Worm (Caenorhabditis elegans) whole organism, young adult: ENCODE measurements around the gene pah-1.
A peak's percentile ranks its signal among the peaks of the same experiment; 100 is the strongest.

Experiments used
- B0336.3 ChIP-seq: fragments of 200-800 bp; sonication (Bioruptor generic); IDR thresholded peaks from 2 replicates; pipeline ENCODE4 v1.3.6; 2022; ENCODE audit warnings: missing genetic modification characterization, missing compliant biosample characterization
- C06A6.2 ChIP-seq: fragments of 200-800 bp; sonication (Bioruptor generic); conservative IDR thresholded peaks from 2 replicates; pipeline ENCODE4 v1.3.6; 2022; ENCODE audit warnings: missing genetic modification characterization, missing compliant biosample characterization
- C17E4.6 ChIP-seq: fragments of 200-800 bp; sonication (Bioruptor generic); IDR thresholded peaks from 2 replicates; pipeline ENCODE4 v1.3.6; 2022; ENCODE audit warnings: missing genetic modification reagents, missing genetic modification characterization, missing compliant biosample characterization
- D2030.7 ChIP-seq: fragments of 200-800 bp; sonication (Bioruptor generic); IDR thresholded peaks from 2 replicates; pipeline ENCODE4 v1.3.6; 2022; ENCODE audit warnings: missing genetic modification reagents, missing genetic modification characterization, missing compliant biosample characterization
- F22D6.2 ChIP-seq: sonication (generic microtip); optimal IDR thresholded peaks from 2 replicates; lab custom pipeline; 2016; ENCODE audit warnings: mild to moderate bottlenecking, missing genetic modification characterization, missing compliant biosample characterization
- F49E8.2 ChIP-seq: sonication (generic microtip); optimal IDR thresholded peaks from 3 replicates; lab custom pipeline; 2017; ENCODE audit warnings: missing genetic modification characterization, mild to moderate bottlenecking, missing compliant biosample characterization, antibody characterized with exemption, moderate library complexity; ENCODE audit not compliant: insufficient read depth
- F52B5.7 ChIP-seq: sonication (generic microtip); optimal IDR thresholded peaks from 2 replicates; lab custom pipeline; 2016; ENCODE audit warnings: mild to moderate bottlenecking, missing genetic modification characterization, missing compliant biosample characterization
- F55B11.4 ChIP-seq: sonication (generic microtip); optimal IDR thresholded peaks from 2 replicates; lab custom pipeline; 2016; ENCODE audit warnings: missing compliant biosample characterization, missing genetic modification characterization, borderline replicate concordance; ENCODE audit not compliant: insufficient read depth
- K11D2.4 ChIP-seq: fragments of 200-800 bp; sonication (Bioruptor generic); IDR thresholded peaks from 2 replicates; pipeline ENCODE4 v1.3.6; 2022; ENCODE audit warnings: missing genetic modification reagents, missing genetic modification characterization, missing compliant biosample characterization
- K12H6.12 ChIP-seq: fragments of 200-800 bp; sonication (Bioruptor generic); optimal IDR thresholded peaks from 2 replicates; lab custom pipeline; 2018; ENCODE audit warnings: mild to moderate bottlenecking, missing genetic modification characterization, missing compliant biosample characterization
- T26A5.8 ChIP-seq: sonication (generic microtip); optimal IDR thresholded peaks from 2 replicates; lab custom pipeline; 2016; ENCODE audit warnings: missing genetic modification characterization, missing compliant biosample characterization
- Y79H2A.3 ChIP-seq: fragments of 200-800 bp; sonication (Bioruptor generic); conservative IDR thresholded peaks from 2 replicates; pipeline ENCODE4 v1.3.6; 2022; ENCODE audit warnings: missing genetic modification reagents, missing genetic modification characterization, missing compliant biosample characterization
- aptf-2 ChIP-seq: fragments of 200-800 bp; sonication (Bioruptor generic); conservative IDR thresholded peaks from 2 replicates; pipeline ENCODE4 v1.3.6; 2022; ENCODE audit warnings: missing genetic modification reagents, missing genetic modification characterization, missing compliant biosample characterization
- atf-7 ChIP-seq: sonication (generic microtip); optimal IDR thresholded peaks from 2 replicates; lab custom pipeline; 2017; ENCODE audit warnings: mild to moderate bottlenecking, missing genetic modification characterization, missing compliant biosample characterization
- athp-1 ChIP-seq: sonication (generic microtip); optimal IDR thresholded peaks from 2 replicates; lab custom pipeline; 2017; ENCODE audit warnings: mild to moderate bottlenecking, missing genetic modification characterization, missing compliant biosample characterization
- ceh-100 ChIP-seq: fragments of 200-800 bp; sonication (Bioruptor generic); IDR thresholded peaks from 2 replicates; pipeline ENCODE4 v1.3.6; 2022; ENCODE audit warnings: missing genetic modification reagents, missing genetic modification characterization, missing compliant biosample characterization
- ceh-40 ChIP-seq: fragments of 200-800 bp; sonication (Bioruptor generic); IDR thresholded peaks from 2 replicates; pipeline ENCODE4 v1.3.6; 2022; ENCODE audit warnings: missing genetic modification characterization, missing compliant biosample characterization
- chd-7 ChIP-seq: sonication (generic microtip); optimal IDR thresholded peaks from 2 replicates; lab custom pipeline; 2016; ENCODE audit warnings: mild to moderate bottlenecking, missing genetic modification characterization, moderate library complexity, missing compliant biosample characterization
- die-1 ChIP-seq: sonication (generic microtip); optimal IDR thresholded peaks from 2 replicates; lab custom pipeline; 2016; ENCODE audit warnings: missing genotype, mild to moderate bottlenecking, missing genetic modification characterization, missing compliant biosample characterization
- dox-1 ChIP-seq: fragments of 200-800 bp; sonication (Bioruptor generic); IDR thresholded peaks from 2 replicates; pipeline ENCODE4 v1.3.6; 2022; ENCODE audit warnings: missing genetic modification reagents, missing genetic modification characterization, missing compliant biosample characterization
- egl-44 ChIP-seq: fragments of 200-800 bp; sonication (Bioruptor generic); IDR thresholded peaks from 2 replicates; pipeline ENCODE4 v1.3.6; 2022; ENCODE audit warnings: missing genetic modification reagents, missing genetic modification characterization, missing compliant biosample characterization
- ets-4 ChIP-seq: fragments of 200-800 bp; sonication (Bioruptor generic); optimal IDR thresholded peaks from 2 replicates; lab custom pipeline; 2018; ENCODE audit warnings: mild to moderate bottlenecking, missing genetic modification characterization, missing compliant biosample characterization
- hlh-12 ChIP-seq: sonication (generic microtip); optimal IDR thresholded peaks from 2 replicates; lab custom pipeline; 2016; ENCODE audit warnings: missing genetic modification characterization, missing compliant biosample characterization
- hrde-1 ChIP-seq: sonication (generic microtip); optimal IDR thresholded peaks from 2 replicates; lab custom pipeline; 2016; ENCODE audit warnings: missing genetic modification characterization, mild to moderate bottlenecking, missing compliant biosample characterization, moderate library complexity, missing genotype, missing genetic modification reagents, borderline replicate concordance
- let-526 ChIP-seq: fragments of 200-800 bp; sonication (Bioruptor generic); IDR thresholded peaks from 2 replicates; pipeline ENCODE4 v1.3.6; 2022; ENCODE audit warnings: missing genetic modification reagents, missing genetic modification characterization, missing compliant biosample characterization
- lin-35 ChIP-seq, 3 experiments: fragments of 150-350 bp in 2 of 3; sonication (generic microtip) in 1 of 3; optimal IDR thresholded peaks; 2 replicates each; lab custom pipeline; 2014 to 2018; ENCODE audit warnings: missing biosample characterization in 3 of 3, missing genetic modification characterization in 3 of 3, missing genetic modification reagents in 3 of 3
- lir-1 ChIP-seq: fragments of 200-800 bp; sonication (Bioruptor generic); conservative IDR thresholded peaks from 2 replicates; pipeline ENCODE4 v1.3.6; 2022; ENCODE audit warnings: missing genetic modification reagents, missing genetic modification characterization, missing compliant biosample characterization
- madf-6 ChIP-seq: fragments of 200-800 bp; sonication (Bioruptor generic); IDR thresholded peaks from 2 replicates; pipeline ENCODE4 v1.3.6; 2022; ENCODE audit warnings: missing genetic modification reagents, missing genetic modification characterization, missing compliant biosample characterization
- madf-8 ChIP-seq: fragments of 200-800 bp; sonication (Bioruptor generic); conservative IDR thresholded peaks from 2 replicates; pipeline ENCODE4 v1.3.6; 2022; ENCODE audit warnings: missing genetic modification reagents, missing genetic modification characterization, missing compliant biosample characterization
- nfya-1 ChIP-seq: sonication (generic microtip); optimal IDR thresholded peaks from 2 replicates; lab custom pipeline; 2017; ENCODE audit warnings: antibody characterized with exemption, missing compliant biosample characterization, missing genetic modification characterization, borderline replicate concordance; ENCODE audit not compliant: insufficient read depth
- nfya-2 ChIP-seq: fragments of 200-800 bp; sonication (Bioruptor generic); IDR thresholded peaks from 2 replicates; pipeline ENCODE4 v1.3.6; 2022; ENCODE audit warnings: missing genetic modification reagents, missing genetic modification characterization, missing compliant biosample characterization
- nhr-80 ChIP-seq: sonication (generic microtip); optimal IDR thresholded peaks from 2 replicates; lab custom pipeline; 2016; ENCODE audit warnings: missing genetic modification characterization, missing compliant biosample characterization
- rpc-1 ChIP-seq, 2 experiments: fragments of 150-350 bp in 1 of 2; sonication (generic microtip) in 1 of 2; optimal IDR thresholded peaks; 2 replicates each; lab custom pipeline; 2014 to 2018; ENCODE audit warnings: missing biosample characterization in 1 of 2, missing genetic modification characterization in 1 of 2, missing genetic modification reagents in 1 of 2, missing genotype in 1 of 2
- sea-2 ChIP-seq: fragments of 200-800 bp; sonication (Bioruptor generic); IDR thresholded peaks from 2 replicates; pipeline ENCODE4 v1.3.6; 2022; ENCODE audit warnings: missing genetic modification characterization, missing compliant biosample characterization
- snpc-1.3 ChIP-seq: sonication (generic microtip); optimal IDR thresholded peaks from 2 replicates; lab custom pipeline; 2017; ENCODE audit warnings: missing genetic modification characterization, mild to moderate bottlenecking, missing compliant biosample characterization, antibody characterized with exemption, moderate library complexity, missing genotype, missing genetic modification reagents; ENCODE audit not compliant: insufficient read depth
- snpc-3.4 ChIP-seq: sonication (generic microtip); optimal IDR thresholded peaks from 2 replicates; lab custom pipeline; 2017; ENCODE audit warnings: missing genetic modification characterization, mild to moderate bottlenecking, missing compliant biosample characterization, antibody characterized with exemption, moderate library complexity, missing genotype, missing genetic modification reagents
- snpc-4 ChIP-seq, 5 experiments: fragments of 150-350 bp in 1 of 5; sonication (generic microtip) in 4 of 5; optimal IDR thresholded peaks; 2 replicates each; lab custom pipeline; 2014 to 2018; ENCODE audit warnings: missing genetic modification characterization in 5 of 5, missing biosample characterization in 3 of 5, antibody characterized with exemption in 2 of 5, mild to moderate bottlenecking in 2 of 5, missing compliant biosample characterization in 2 of 5, missing genotype in 2 of 5, moderate library complexity in 2 of 5, missing genetic modification reagents in 1 of 5
- tbp1 ChIP-seq: fragments of 200-800 bp; sonication (Bioruptor generic); optimal IDR thresholded peaks from 2 replicates; lab custom pipeline; 2018; ENCODE audit warnings: mild to moderate bottlenecking, missing genetic modification characterization, missing compliant biosample characterization
- tlf-1 ChIP-seq: fragments of 200-800 bp; sonication (Bioruptor generic); optimal IDR thresholded peaks from 2 replicates; lab custom pipeline; 2018; ENCODE audit warnings: mild to moderate bottlenecking, missing genetic modification characterization, missing compliant biosample characterization
- unc-130 ChIP-seq: sonication (generic microtip); optimal IDR thresholded peaks from 2 replicates; lab custom pipeline; 2016; ENCODE audit warnings: missing genetic modification reagents, missing genetic modification characterization, missing compliant biosample characterization
- ztf-25 ChIP-seq: fragments of 200-800 bp; sonication (Bioruptor generic); IDR thresholded peaks from 2 replicates; pipeline ENCODE4 v1.3.6; 2022; ENCODE audit warnings: missing genetic modification reagents, missing genetic modification characterization, missing compliant biosample characterization
- ztf-26 ChIP-seq: sonication (generic microtip); optimal IDR thresholded peaks from 2 replicates; lab custom pipeline; 2017; ENCODE audit warnings: missing genetic modification characterization, missing compliant biosample characterization
- ztf-28 ChIP-seq: fragments of 200-800 bp; sonication (Bioruptor generic); IDR thresholded peaks from 2 replicates; pipeline ENCODE4 v1.3.6; 2022; ENCODE audit warnings: missing genetic modification reagents, missing genetic modification characterization, missing compliant biosample characterization
- ztf-3 ChIP-seq: fragments of 200-800 bp; sonication (Bioruptor generic); optimal IDR thresholded peaks from 2 replicates; lab custom pipeline; 2018; ENCODE audit warnings: mild to moderate bottlenecking, missing genetic modification characterization, missing compliant biosample characterization

The pah-1 gene

DNA sequence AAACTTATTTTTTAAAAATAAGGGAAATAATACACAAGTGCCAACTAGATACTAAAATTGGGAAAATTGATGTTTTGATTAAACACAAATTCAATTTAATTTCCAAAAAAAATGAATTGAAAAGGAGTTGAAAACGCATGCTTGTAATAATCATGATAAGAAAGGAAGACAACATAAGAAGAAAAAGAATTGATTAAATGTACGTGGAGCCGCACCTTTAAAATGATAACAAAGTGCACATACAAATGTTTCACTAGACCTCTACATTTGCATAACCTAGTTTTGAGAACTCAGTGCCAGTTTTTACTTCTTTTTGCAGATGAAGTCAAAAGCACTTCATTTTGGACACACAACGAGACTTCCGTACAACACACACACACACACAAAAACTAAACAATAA is 5.1 kb downstream of the pah-1 start:
- TF ChIP-seq T26A5.8 (tag; lab: Kevin White, UChicago) (no peak), nhr-80 (peak; percentile 55)

DNA sequence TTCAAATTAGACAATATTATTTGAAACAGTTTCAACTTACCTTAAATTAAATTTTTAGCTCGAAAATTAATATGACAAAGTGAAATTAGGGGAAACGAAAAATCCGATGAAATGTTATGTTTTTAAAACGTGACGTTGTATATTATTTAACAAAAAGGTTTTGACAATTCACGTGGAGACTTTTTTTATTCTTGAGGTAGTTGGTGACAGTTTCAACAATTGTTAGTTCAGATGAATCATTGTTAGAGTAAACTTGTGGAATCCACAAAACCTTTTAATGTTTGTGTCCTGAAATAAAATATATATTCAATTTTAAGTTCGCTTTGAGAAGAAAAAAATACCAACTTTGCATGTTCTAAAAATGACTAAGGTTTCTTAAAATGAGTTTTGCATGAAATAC is 7.3 kb downstream of the pah-1 start, which contains the start of gene fut-1:
TSS of gene fut-1 (minus strand) at position 101 of the 400 bp plus-strand sequence.
- TF ChIP-seq madf-6 (GFP tag; lab: Robert Waterston, UW) (no peak), B0336.3 (no peak), C06A6.2 (GFP tag; lab: Robert Waterston, UW) (no peak), ceh-100 (GFP tag; lab: Robert Waterston, UW) (no peak), athp-1 (tag; lab: Kevin White, UChicago) (no peak), F22D6.2 (no peak), hlh-12 (tag; lab: Kevin White, UChicago) (no peak), ztf-28 (GFP tag; lab: Robert Waterston, UW) (no peak), nfya-1 (tag; lab: Kevin White, UChicago) (no peak), nfya-2 (no peak), ets-4 (GFP tag; lab: Kevin White, UChicago) (no peak), F49E8.2 (no peak), K11D2.4 (GFP tag; lab: Robert Waterston, UW) (no peak), Y79H2A.3 (GFP tag; lab: Robert Waterston, UW) (no peak)

DNA sequence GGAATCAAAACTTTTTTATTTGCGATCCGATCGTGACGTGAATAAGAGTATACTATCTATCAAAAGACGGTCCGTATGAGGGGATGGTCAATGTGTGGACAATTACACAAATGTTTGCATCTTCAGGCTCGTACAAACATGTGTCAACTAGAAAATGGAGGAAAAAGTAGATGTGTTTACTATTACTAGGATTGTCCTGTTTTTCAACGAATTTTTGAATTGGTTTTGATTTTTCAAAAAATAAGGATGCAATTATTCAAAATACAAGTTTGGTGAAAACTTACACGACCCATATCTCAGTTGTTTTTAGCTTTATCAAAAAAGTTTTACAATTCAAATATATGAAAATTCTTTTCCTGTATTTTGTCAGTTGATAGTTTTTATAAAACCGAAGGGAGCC is 11.5 kb downstream of the pah-1 start, which contains the start of gene K08F8.7:
TSS of gene K08F8.7 (minus strand) at position 101 of the 400 bp plus-strand sequence.
- no peak for TF ChIP-seq nfya-1 (tag; lab: Kevin White, UChicago)
- TF ChIP-seq dox-1 (GFP tag; lab: Robert Waterston, UW): no peak
- no peak for TF ChIP-seq egl-44 (GFP tag; lab: Robert Waterston, UW)
- no peak for TF ChIP-seq let-526 (GFP tag; lab: Robert Waterston, UW)
- no peak for TF ChIP-seq ztf-25 (GFP tag; lab: Robert Waterston, UW)
- TF ChIP-seq madf-8 (GFP tag; lab: Robert Waterston, UW): no peak
- no peak for TF ChIP-seq ceh-40 (GFP tag; lab: Robert Waterston, UW)
- no peak for TF ChIP-seq F52B5.7 (tag; lab: Kevin White, UChicago)
- no peak for TF ChIP-seq snpc-1.3 (tag; lab: Kevin White, UChicago)
- no peak for TF ChIP-seq unc-130
- no peak for TF ChIP-seq F55B11.4 (tag; lab: Kevin White, UChicago)
- no peak for TF ChIP-seq F22D6.2
- TF ChIP-seq C17E4.6: no peak
- no peak for TF ChIP-seq rpc-1 (optimal IDR thresholded peaks at IDR 0.05; lab: Kevin White, UChicago)
- no peak for TF ChIP-seq rpc-1 (tag; optimal IDR thresholded peaks at IDR 0.05; lab: Kevin White, UChicago)
- no peak for TF ChIP-seq aptf-2 (GFP tag; lab: Robert Waterston, UW)
- TF ChIP-seq atf-7: no peak
- TF ChIP-seq snpc-3.4 (tag; lab: Kevin White, UChicago): no peak
- TF ChIP-seq lin-35 (GFP tag; optimal IDR thresholded peaks at IDR 0.05; lab: Kevin White, UChicago): no peak
- no peak for TF ChIP-seq madf-6 (GFP tag; lab: Robert Waterston, UW)
- TF ChIP-seq tbp1 (GFP tag; lab: Kevin White, UChicago): no peak

DNA sequence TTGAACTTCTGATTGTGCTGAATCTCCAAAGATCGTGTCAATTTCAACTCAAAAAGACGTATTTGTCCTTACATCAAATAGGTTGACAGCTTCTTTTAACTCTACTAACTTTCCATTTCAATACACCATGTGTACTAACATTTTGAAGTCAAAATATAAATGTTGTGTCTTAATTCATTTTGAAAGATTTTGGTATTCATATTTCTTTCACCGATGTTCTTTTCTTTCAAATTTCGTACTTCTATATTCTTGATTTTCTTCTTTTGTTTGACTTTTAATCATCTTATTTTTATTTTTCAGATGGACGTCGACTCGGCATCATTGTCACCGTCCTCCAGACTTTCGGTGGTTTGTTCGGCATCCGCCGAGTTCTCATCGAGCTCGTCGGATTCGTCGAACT is 15.1 kb downstream of the pah-1 start, which contains the start of gene atf-2:
TSS of gene atf-2 (plus strand) at position 301 of the 400 bp plus-strand sequence.
- TF ChIP-seq K12H6.12 (tag; lab: Kevin White, UChicago) (no peak), nfya-1 (tag; lab: Kevin White, UChicago) (no peak), tlf-1 (GFP tag; lab: Kevin White, UChicago) (no peak), ztf-26 (tag; lab: Kevin White, UChicago) (no peak), snpc-4 (GFP tag; optimal IDR thresholded peaks at IDR 0.05; lab: Kevin White, UChicago) (no peak), snpc-4 (tag; optimal IDR thresholded peaks at IDR 0.05; lab: Kevin White, UChicago) (no peak), lir-1 (no peak), dox-1 (GFP tag; lab: Robert Waterston, UW) (no peak), ztf-3 (GFP tag; lab: Kevin White, UChicago) (no peak), chd-7 (no peak), D2030.7 (GFP tag; lab: Robert Waterston, UW) (no peak), hrde-1 (no peak), die-1 (tag; lab: Kevin White, UChicago) (no peak), sea-2 (GFP tag; lab: Robert Waterston, UW) (no peak)
